Worm (Caenorhabditis elegans): ENCODE measurements around the gene asna-1.

The asna-1 gene

DNA sequence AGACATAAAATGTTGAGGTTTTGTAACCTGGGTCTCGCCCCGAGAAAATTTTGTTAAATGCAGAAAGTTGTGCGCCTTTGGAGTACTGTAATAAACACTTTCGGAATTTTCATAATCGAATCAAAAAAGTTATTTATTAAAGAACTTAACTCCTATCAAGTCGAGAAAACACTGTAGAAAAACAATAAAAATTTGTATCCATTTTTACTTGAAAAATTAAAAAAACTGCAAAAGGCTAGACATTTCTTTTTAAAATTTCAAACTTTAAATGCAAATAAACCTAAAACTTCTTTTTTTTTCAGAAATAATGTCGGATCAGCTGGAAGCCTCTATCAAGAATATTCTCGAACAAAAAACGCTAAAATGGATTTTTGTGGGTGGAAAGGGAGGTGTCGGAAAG, at the start of gene asna-1:
TSS of gene asna-1 (plus strand) at position 301 of the 400 bp plus-strand sequence.
- TF ChIP-seq zfp-3 (GFP tag; conservative IDR thresholded peaks at IDR 0.05) (no peak), nhr-11 (tag; optimal IDR thresholded peaks at IDR 0.05) (no peak), fos-1 (tag; optimal IDR thresholded peaks at IDR 0.05) (no peak), mes-2 (tag; optimal IDR thresholded peaks at IDR 0.05; ENCODE audit: poor library complexity, severe bottlenecking) (no peak), F44E2.7 (GFP tag; IDR thresholded peaks at IDR 0.05) (no peak), pqm-1 (tag; optimal IDR thresholded peaks at IDR 0.05) (no peak), nhr-76 (tag; optimal IDR thresholded peaks at IDR 0.05) (no peak), nhr-48 (tag; optimal IDR thresholded peaks at IDR 0.05) (no peak), egl-43 (GFP tag; IDR thresholded peaks at IDR 0.05) (no peak), ceh-44 (GFP tag; IDR thresholded peaks at IDR 0.05) (no peak)

DNA sequence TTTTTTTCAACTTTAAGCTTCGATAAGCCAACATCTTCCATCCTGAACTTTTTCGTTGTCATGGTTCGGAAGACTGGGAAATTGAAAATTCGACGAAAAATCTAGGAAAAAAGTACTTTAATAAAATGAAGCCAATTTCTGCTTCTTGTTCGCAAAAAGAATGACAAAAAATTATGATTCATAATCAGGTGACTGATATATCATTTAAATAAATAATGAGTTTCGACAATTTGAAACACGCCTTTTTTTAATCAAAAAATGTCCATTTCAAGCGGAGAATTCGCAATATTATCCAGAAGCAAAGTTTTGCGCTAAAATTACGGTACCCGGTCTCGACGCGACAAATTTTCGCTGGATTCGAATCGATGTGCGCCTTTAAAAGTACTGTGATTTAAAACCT, 49.8 kb upstream of the asna-1 start, which contains the start of gene F44E2.6:
TSS of gene F44E2.6 (minus strand) at position 101 of the 400 bp plus-strand sequence.
- no peak for TF ChIP-seq F10B5.3 (tag; optimal IDR thresholded peaks at IDR 0.05)
- no peak for TF ChIP-seq unc-39 (tag; optimal IDR thresholded peaks at IDR 0.05)
- TF ChIP-seq hmg-1.1 (GFP tag; IDR thresholded peaks at IDR 0.05) = no peak
- no peak for TF ChIP-seq jun-1 (tag; optimal IDR thresholded peaks at IDR 0.05)
- TF ChIP-seq F26F4.8 (GFP tag; conservative IDR thresholded peaks at IDR 0.05) = no peak
- TF ChIP-seq lin-15B (tag; optimal IDR thresholded peaks at IDR 0.05) = no peak
- TF ChIP-seq daf-16 (GFP tag; optimal IDR thresholded peaks at IDR 0.05) = no peak
- TF ChIP-seq daf-16 (tag; optimal IDR thresholded peaks at IDR 0.05) = no peak
- no peak for TF ChIP-seq arid-1 (GFP tag; conservative IDR thresholded peaks at IDR 0.05)
- TF ChIP-seq aha-1 (tag) = no peak
- no peak for TF ChIP-seq F49E8.2 (tag; optimal IDR thresholded peaks at IDR 0.05; ENCODE audit: borderline replicate concordance)

DNA sequence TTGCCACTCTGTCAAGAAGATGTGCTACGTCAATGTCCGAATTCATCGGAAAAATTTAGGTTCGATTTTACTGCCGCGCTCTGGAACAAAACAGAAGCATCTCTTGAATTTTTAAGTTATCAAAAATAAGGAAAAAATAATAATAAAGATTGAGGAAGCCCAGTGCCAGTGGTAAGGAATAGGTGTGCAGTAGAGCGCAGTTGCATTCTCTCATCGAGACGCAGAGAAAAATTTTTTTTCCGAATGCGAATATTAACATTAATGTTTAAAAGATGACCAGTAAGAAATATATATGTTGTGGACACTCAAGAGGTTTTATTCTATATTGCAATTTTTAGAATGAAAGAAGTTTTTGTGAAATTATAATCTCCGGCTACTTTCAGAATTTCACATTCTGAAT, 47.2 kb upstream of the asna-1 start:
- peak; percentile 38 for TF ChIP-seq dve-1 (tag; optimal IDR thresholded peaks at IDR 0.05; ENCODE audit: insufficient read depth)
- no peak for TF ChIP-seq nhr-25 (tag; optimal IDR thresholded peaks at IDR 0.05; ENCODE audit: borderline replicate concordance, insufficient read depth)
- TF ChIP-seq mxl-2 (GFP tag; conservative IDR thresholded peaks at IDR 0.05) = no peak
- TF ChIP-seq mep-1 (tag; optimal IDR thresholded peaks at IDR 0.05) = peak; percentile 39
- no peak for TF ChIP-seq zip-11 (GFP tag; IDR thresholded peaks at IDR 0.05)
- TF ChIP-seq rbr-2 (tag; optimal IDR thresholded peaks at IDR 0.05) = peak; percentile 42
- no peak for TF ChIP-seq ces-1 (GFP tag; optimal IDR thresholded peaks at IDR 0.05)
- peak; percentile 84 for TF ChIP-seq mes-2 (tag; optimal IDR thresholded peaks at IDR 0.05; ENCODE audit: poor library complexity, severe bottlenecking)
- peak; percentile 74 for TF ChIP-seq dpl-1 (GFP tag; optimal IDR thresholded peaks at IDR 0.05)
- peak; percentile 0 for TF ChIP-seq pqm-1 (tag; optimal IDR thresholded peaks at IDR 0.05)
- no peak for TF ChIP-seq dmd-6 (GFP tag; IDR thresholded peaks at IDR 0.05)
- TF ChIP-seq hlh-30 (tag; optimal IDR thresholded peaks at IDR 0.05; ENCODE audit: insufficient read depth) = peak; percentile 35
- peak in 1 of 2 experiments; percentile 82 for TF ChIP-seq lsy-2 (tag; optimal IDR thresholded peaks at IDR 0.05)
- TF ChIP-seq nhr-28 (tag; optimal IDR thresholded peaks at IDR 0.05) = peak; percentile 34
- TF ChIP-seq lin-38 (GFP tag; IDR thresholded peaks at IDR 0.05) = peak; percentile 95

DNA sequence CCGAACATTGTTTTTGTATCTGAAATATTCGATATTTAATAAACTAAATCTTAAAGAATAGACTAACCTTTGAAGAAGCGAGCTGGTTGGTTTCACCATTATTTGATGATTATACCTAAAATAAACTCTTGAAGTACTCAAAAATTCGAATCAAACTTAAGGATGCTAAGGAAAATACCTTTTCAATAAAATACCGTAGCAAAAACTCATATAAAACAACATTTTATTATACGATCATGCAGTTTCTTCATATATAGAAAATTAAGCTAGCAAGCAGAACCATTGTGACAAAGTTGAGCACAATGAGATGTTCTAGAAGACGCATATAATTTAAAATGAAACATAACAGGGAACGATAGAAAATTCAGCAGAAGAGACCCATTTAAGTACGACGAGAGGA, 46.5 kb upstream of the asna-1 start, which contains the start of gene F44E2.7:
TSS of gene F44E2.7 (minus strand) at position 101 of the 400 bp plus-strand sequence.
- TF ChIP-seq madf-9 (GFP tag; conservative IDR thresholded peaks at IDR 0.05) = no peak
- no peak for TF ChIP-seq ceh-28 (tag; optimal IDR thresholded peaks at IDR 0.05)
- TF ChIP-seq nhr-28 (tag; optimal IDR thresholded peaks at IDR 0.05) = no peak
- TF ChIP-seq php-3 (GFP tag; IDR thresholded peaks at IDR 0.05) = no peak
- no peak for TF ChIP-seq aly-2 (tag; optimal IDR thresholded peaks at IDR 0.05)
- TF ChIP-seq snpc-4 (tag; optimal IDR thresholded peaks at IDR 0.05) = no peak
- TF ChIP-seq ztf-11 (tag; optimal IDR thresholded peaks at IDR 0.05) = no peak

Data from whole organism, L4 larva.